Fruit fly (Drosophila melanogaster) whole organism, wandering third instar larva: ENCODE data around the gene Srp54k.

Experiments
- Abd-B ChIP-seq: fragments of >200 bp; optimal IDR thresholded peaks from 2 replicates; lab custom pipeline; 2017; ENCODE audit warnings: missing biosample characterization, missing genetic modification characterization
- CG32264 ChIP-seq: fragments of 200-800 bp; sonication (Bioruptor generic); optimal IDR thresholded peaks from 2 replicates; lab custom pipeline; 2016; ENCODE audit warnings: missing biosample characterization, missing genetic modification characterization
- CG9705 ChIP-seq: fragments of 200-800 bp; sonication (Bioruptor generic); optimal IDR thresholded peaks from 2 replicates; lab custom pipeline; 2018; ENCODE audit warnings: missing biosample characterization, mild to moderate bottlenecking, missing genetic modification characterization
- CrebA ChIP-seq: fragments of 200-800 bp; sonication (Bioruptor generic); optimal IDR thresholded peaks from 2 replicates; lab custom pipeline; 2016; ENCODE audit warnings: missing biosample characterization, mild to moderate bottlenecking, missing genetic modification characterization, borderline replicate concordance
- Dfd ChIP-seq: fragments of >200 bp; optimal IDR thresholded peaks from 2 replicates; lab custom pipeline; 2017; ENCODE audit warnings: missing biosample characterization, missing genetic modification characterization
- Dif ChIP-seq: fragments of 200-275, 200-300 bp; sonication (Bioruptor generic); optimal IDR thresholded peaks from 2 replicates; lab custom pipeline; 2018; ENCODE audit warnings: missing biosample characterization, missing genetic modification characterization; ENCODE audit not compliant: partially characterized antibody
- GATAd ChIP-seq: sonication (Bioruptor generic); optimal IDR thresholded peaks from 2 replicates; lab custom pipeline; 2016; ENCODE audit warnings: missing biosample characterization, missing genetic modification characterization
- HLH106 ChIP-seq: fragments of 200-800 bp; optimal IDR thresholded peaks from 3 replicates; lab custom pipeline; 2019; ENCODE audit warnings: missing biosample characterization, mild to moderate bottlenecking, missing genetic modification characterization, moderate library complexity
- Hnf4 ChIP-seq: fragments of 200-800 bp; sonication (Bioruptor generic); optimal IDR thresholded peaks from 2 replicates; lab custom pipeline; 2016; ENCODE audit warnings: missing biosample characterization, mild to moderate bottlenecking, missing genetic modification characterization
- Hr78 ChIP-seq: fragments of >200 bp; optimal IDR thresholded peaks from 2 replicates; lab custom pipeline; 2017; ENCODE audit warnings: missing biosample characterization, missing genetic modification characterization
- Hr83 ChIP-seq: fragments of 200-300 bp; sonication (Bioruptor generic); optimal IDR thresholded peaks from 2 replicates; lab custom pipeline; 2016; ENCODE audit warnings: missing biosample characterization, mild to moderate bottlenecking, missing genetic modification characterization, moderate library complexity; ENCODE audit not compliant: poor library complexity, severe bottlenecking
- Jra ChIP-seq: sonication (Bioruptor generic); optimal IDR thresholded peaks from 2 replicates; lab custom pipeline; 2016; ENCODE audit warnings: missing biosample characterization, missing genetic modification characterization
- Mio ChIP-seq: sonication (Bioruptor generic); optimal IDR thresholded peaks from 2 replicates; lab custom pipeline; 2016; ENCODE audit warnings: missing biosample characterization, missing genetic modification characterization
- Myc ChIP-seq: fragments of >200 bp; optimal IDR thresholded peaks from 2 replicates; lab custom pipeline; 2017
- N ChIP-seq: fragments of >200 bp; optimal IDR thresholded peaks from 2 replicates; lab custom pipeline; 2018; ENCODE audit warnings: missing biosample characterization, missing external identifiers, missing genetic modification characterization
- OdsH ChIP-seq: fragments of 200-800 bp; sonication (Bioruptor generic); optimal IDR thresholded peaks from 2 replicates; lab custom pipeline; 2016; ENCODE audit warnings: missing biosample characterization, mild to moderate bottlenecking, missing genetic modification characterization
- Rel ChIP-seq, 2 experiments: fragments of 200-800 bp; sonication (Bioruptor generic) in 1 of 2; optimal IDR thresholded peaks; 2 replicates in 1 of 2; 3 replicates in 1 of 2; lab custom pipeline; 2016 to 2019; ENCODE audit warnings: mild to moderate bottlenecking in 2 of 2, missing biosample characterization in 2 of 2, missing genetic modification characterization in 2 of 2, moderate library complexity in 1 of 2
- Sp1 ChIP-seq: fragments of 200-800 bp; sonication (Bioruptor generic); optimal IDR thresholded peaks from 3 replicates; lab custom pipeline; 2019; ENCODE audit warnings: missing biosample characterization, mild to moderate bottlenecking, missing genetic modification characterization, moderate library complexity
- Vsx2 ChIP-seq: fragments of 200-300, 225-300 bp; sonication (Bioruptor generic); optimal IDR thresholded peaks from 2 replicates; lab custom pipeline; 2018; ENCODE audit warnings: missing biosample characterization, missing genetic modification characterization; ENCODE audit not compliant: partially characterized antibody
- br ChIP-seq: fragments of 200-800 bp; sonication (Bioruptor generic); optimal IDR thresholded peaks from 2 replicates; lab custom pipeline; 2016; ENCODE audit warnings: missing biosample characterization, missing genetic modification characterization
- brk ChIP-seq: fragments of 200-800 bp; sonication (Bioruptor generic); optimal IDR thresholded peaks from 2 replicates; lab custom pipeline; 2016; ENCODE audit warnings: missing biosample characterization, mild to moderate bottlenecking, missing genetic modification characterization
- dl ChIP-seq, 2 experiments: fragments of 175-275, 200-275 bp in 1 of 2; fragments of 200-275 bp in 1 of 2; sonication (Bioruptor generic); optimal IDR thresholded peaks; lab custom pipeline; 2018; ENCODE audit warnings: mild to moderate bottlenecking in 2 of 2, missing biosample characterization in 2 of 2, missing genetic modification characterization in 2 of 2, moderate library complexity in 2 of 2; ENCODE audit not compliant: partially characterized antibody in 2 of 2, insufficient read depth in 1 of 2
- dmrt93B ChIP-seq: fragments of 200-800 bp; sonication (Bioruptor generic); optimal IDR thresholded peaks from 2 replicates; lab custom pipeline; 2018; ENCODE audit warnings: missing biosample characterization, mild to moderate bottlenecking, missing genetic modification characterization
- dsf ChIP-seq: sonication (Bioruptor generic); optimal IDR thresholded peaks from 2 replicates; lab custom pipeline; 2016; ENCODE audit warnings: missing biosample characterization, missing genetic modification characterization, borderline replicate concordance
- ey ChIP-seq: fragments of 200-800 bp; sonication (Bioruptor generic); optimal IDR thresholded peaks from 2 replicates; lab custom pipeline; 2016; ENCODE audit warnings: missing biosample characterization, missing genetic modification characterization
- foxo ChIP-seq, 2 experiments: fragments of 200-800 bp; sonication (Bioruptor generic); optimal IDR thresholded peaks; 2 replicates in 1 of 2; 3 replicates in 1 of 2; lab custom pipeline; 2016 to 2017; ENCODE audit warnings: missing biosample characterization in 2 of 2, missing genetic modification characterization in 2 of 2
- fru ChIP-seq: fragments of 200-800 bp; sonication (Bioruptor generic); optimal IDR thresholded peaks from 3 replicates; lab custom pipeline; 2016; ENCODE audit warnings: missing biosample characterization, mild to moderate bottlenecking, missing genetic modification characterization
- h ChIP-seq: fragments of 200-800 bp; sonication (Bioruptor generic); optimal IDR thresholded peaks from 3 replicates; lab custom pipeline; 2016; ENCODE audit warnings: missing biosample characterization, mild to moderate bottlenecking, missing genetic modification characterization
- jim ChIP-seq: fragments of 175-275, 200-325 bp; sonication (Bioruptor generic); optimal IDR thresholded peaks from 2 replicates; lab custom pipeline; 2016; ENCODE audit warnings: missing biosample characterization, mild to moderate bottlenecking, missing genetic modification characterization
- lola ChIP-seq: fragments of >200 bp; optimal IDR thresholded peaks from 2 replicates; lab custom pipeline; 2017; ENCODE audit warnings: missing biosample characterization, missing genetic modification characterization
- pan ChIP-seq: fragments of >200 bp; optimal IDR thresholded peaks from 2 replicates; lab custom pipeline; 2017
- psq ChIP-seq: fragments of 200-800 bp; sonication (Bioruptor generic); optimal IDR thresholded peaks from 3 replicates; lab custom pipeline; 2017; ENCODE audit warnings: missing biosample characterization, mild to moderate bottlenecking, missing genetic modification characterization, moderate library complexity
- rgr ChIP-seq: fragments of 200-800 bp; sonication (Bioruptor generic); optimal IDR thresholded peaks from 3 replicates; lab custom pipeline; 2016; ENCODE audit warnings: missing biosample characterization, mild to moderate bottlenecking, missing genetic modification characterization
- sage ChIP-seq: fragments of 200-800 bp; sonication (Bioruptor generic); optimal IDR thresholded peaks from 2 replicates; lab custom pipeline; 2016; ENCODE audit warnings: missing biosample characterization, mild to moderate bottlenecking, missing genetic modification characterization
- sv ChIP-seq: fragments of 200-800 bp; sonication (Bioruptor generic); optimal IDR thresholded peaks from 3 replicates; lab custom pipeline; 2016; ENCODE audit warnings: missing biosample characterization, missing genetic modification characterization
- tai ChIP-seq: sonication (Bioruptor generic); optimal IDR thresholded peaks from 2 replicates; lab custom pipeline; 2016; ENCODE audit warnings: missing biosample characterization, missing genetic modification characterization
- usp ChIP-seq: fragments of >200 bp; optimal IDR thresholded peaks from 2 replicates; lab custom pipeline; 2017; ENCODE audit warnings: missing biosample characterization, missing genetic modification characterization
- woc ChIP-seq: sonication (Bioruptor generic); optimal IDR thresholded peaks from 2 replicates; lab custom pipeline; 2016; ENCODE audit warnings: missing biosample characterization, mild to moderate bottlenecking, missing genetic modification characterization

The Srp54k gene

dm6 chr3L:5182994-5183566, 30.6 kb downstream of the Srp54k start:
- TF ChIP-seq rgr = peak; percentile 70
- TF ChIP-seq sv (GFP tag; lab: Kevin White, UChicago) = no peak
- no peak for TF ChIP-seq Vsx2 (GFP tag; lab: Kevin White, UChicago)
- no peak for TF ChIP-seq Myc
- peak; percentile 27 for TF ChIP-seq Hnf4
- TF ChIP-seq Abd-B (GFP tag; lab: Kevin White, UChicago) = no peak
- TF ChIP-seq Dif (GFP tag; lab: Kevin White, UChicago) = peak; percentile 17
- peak; percentile 7 for TF ChIP-seq GATAd (GFP tag; lab: Kevin White, UChicago)
- no peak for TF ChIP-seq brk (GFP tag; lab: Kevin White, UChicago)
- no peak for TF ChIP-seq pan (lab: Kevin White, UChicago)
- no peak for TF ChIP-seq dsf (GFP tag; lab: Kevin White, UChicago)
- peak; percentile 34 for TF ChIP-seq CG32264 (GFP tag; lab: Kevin White, UChicago)
- no peak for TF ChIP-seq psq
- TF ChIP-seq Jra (GFP tag; lab: Kevin White, UChicago) = no peak
- TF ChIP-seq OdsH (GFP tag; lab: Kevin White, UChicago) = peak; percentile 43
- TF ChIP-seq Hr83 (GFP tag; lab: Kevin White, UChicago) = no peak
- no peak for TF ChIP-seq Dfd (GFP tag; lab: Kevin White, UChicago)
- no peak for TF ChIP-seq CG9705 (GFP tag; lab: Kevin White, UChicago)
- TF ChIP-seq Hr78 (GFP tag; lab: Kevin White, UChicago) = no peak
- peak; percentile 33 for TF ChIP-seq HLH106 (tag; lab: Kevin White, UChicago)
- TF ChIP-seq tai (GFP tag; lab: Kevin White, UChicago) = no peak
- no peak for TF ChIP-seq usp (GFP tag; lab: Kevin White, UChicago)
- peak; percentile 49 for TF ChIP-seq ey
- TF ChIP-seq Sp1 = peak; percentile 47
- no peak for TF ChIP-seq jim (GFP tag; lab: Kevin White, UChicago)
- peak in 1 of 2 experiments; percentile 23 for TF ChIP-seq foxo (GFP tag; optimal IDR thresholded peaks at IDR 0.05; lab: Kevin White, UChicago)
- peak; percentile 37 for TF ChIP-seq fru
- peak; percentile 67 for TF ChIP-seq h (GFP tag; lab: Kevin White, UChicago)
- TF ChIP-seq br = peak; percentile 53
- TF ChIP-seq woc (GFP tag; lab: Kevin White, UChicago) = no peak
- TF ChIP-seq sage (GFP tag; lab: Kevin White, UChicago) = peak; percentile 9
- no peak for TF ChIP-seq dl (GFP tag; optimal IDR thresholded peaks at IDR 0.05; lab: Kevin White, UChicago; ENCODE audit: insufficient read depth in 1 of 2, partially characterized antibody in 2 of 2)
- no peak for TF ChIP-seq Rel (GFP tag; optimal IDR thresholded peaks at IDR 0.05; lab: Kevin White, UChicago)
- peak; percentile 3 for TF ChIP-seq Rel (tag; optimal IDR thresholded peaks at IDR 0.05; lab: Kevin White, UChicago)
- TF ChIP-seq Mio = no peak
- no peak for TF ChIP-seq CrebA
- TF ChIP-seq dmrt93B (GFP tag; lab: Kevin White, UChicago) = peak; percentile 27
- TF ChIP-seq N = no peak
- TF ChIP-seq lola = no peak

- TF ChIP-seq rgr = no peak
- TF ChIP-seq N = no peak
- no peak for TF ChIP-seq Hr83 (GFP tag; lab: Kevin White, UChicago)
- TF ChIP-seq sage (GFP tag; lab: Kevin White, UChicago) = no peak
- no peak for TF ChIP-seq Myc
- TF ChIP-seq GATAd (GFP tag; lab: Kevin White, UChicago) = no peak
- no peak for TF ChIP-seq Dif (GFP tag; lab: Kevin White, UChicago)
- TF ChIP-seq dmrt93B (GFP tag; lab: Kevin White, UChicago) = no peak
- no peak for TF ChIP-seq Hnf4
- no peak for TF ChIP-seq Jra (GFP tag; lab: Kevin White, UChicago)
- no peak for TF ChIP-seq dsf (GFP tag; lab: Kevin White, UChicago)
Observed at dm6 chr3L:5183662-5184061, 31.2 kb downstream of the Srp54k start.
